Fruit fly (Drosophila melanogaster): Measurements from ENCODE around the gene fwd.

DNA sequence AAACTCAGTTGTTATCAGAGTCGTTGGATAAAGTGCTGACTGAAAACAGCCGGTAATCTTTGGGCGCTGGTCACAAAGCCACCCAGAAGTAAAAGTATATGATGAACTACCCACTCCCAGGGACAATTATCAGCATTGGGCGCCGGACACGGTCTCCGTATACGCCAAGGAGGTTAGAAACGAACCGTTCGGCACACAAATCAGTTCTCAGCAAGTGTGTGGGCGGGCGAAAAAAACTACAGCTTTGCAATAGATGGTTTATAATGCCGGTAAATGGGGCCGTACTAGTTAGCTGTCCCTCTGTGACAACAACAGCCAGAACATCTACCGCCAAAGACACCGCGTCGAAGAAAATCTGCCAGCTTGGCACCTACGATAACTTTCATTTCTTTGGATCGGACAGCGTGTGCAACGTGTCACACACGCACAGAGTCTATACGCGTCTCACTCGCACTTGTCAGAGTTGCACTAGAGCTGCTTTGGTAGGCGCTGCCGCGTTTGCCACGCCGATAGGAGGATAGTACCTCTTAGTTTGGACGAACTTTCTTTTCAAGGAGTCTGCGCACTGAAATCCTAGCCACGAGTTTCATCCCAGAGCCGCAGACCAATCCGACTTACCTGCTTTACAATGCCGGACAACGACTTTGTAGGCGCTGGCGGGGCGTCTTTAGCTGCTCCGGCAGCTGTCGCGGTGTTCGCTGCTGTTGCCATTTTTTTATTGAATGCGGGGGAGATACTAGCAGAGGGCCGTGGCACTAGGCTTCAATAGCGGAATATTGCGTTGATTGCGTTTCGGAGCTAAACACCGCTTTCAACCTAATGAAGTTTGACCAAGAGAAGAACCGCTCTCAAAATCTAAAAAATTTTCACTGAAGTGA is 55.9 kb downstream of the fwd start:
- no peak for TF ChIP-seq psq (optimal IDR thresholded peaks at IDR 0.05)
- no peak for TF ChIP-seq pan (optimal IDR thresholded peaks at IDR 0.05)
